Worm (Caenorhabditis elegans) whole organism, mixed stage, embryonic: ENCODE data around the gene F38A5.2.

Experiments
- blmp-1 ChIP-seq: fragments of 150-350 bp; optimal IDR thresholded peaks from 2 replicates; lab custom pipeline; 2014; ENCODE audit warnings: missing biosample characterization, missing genetic modification characterization
- elt-1 ChIP-seq: sonication (generic microtip); optimal IDR thresholded peaks from 2 replicates; lab custom pipeline; 2017; ENCODE audit warnings: missing genetic modification characterization, mild to moderate bottlenecking, missing compliant biosample characterization, antibody characterized with exemption, moderate library complexity, borderline replicate concordance; ENCODE audit not compliant: insufficient read depth
- elt-3 ChIP-seq: fragments of 150-350 bp; optimal IDR thresholded peaks from 2 replicates; lab custom pipeline; 2014; ENCODE audit warnings: missing biosample characterization, missing genetic modification characterization
- lin-13 ChIP-seq: fragments of 150-350 bp; optimal IDR thresholded peaks from 2 replicates; lab custom pipeline; 2014; ENCODE audit warnings: missing biosample characterization, missing genetic modification characterization
- lin-32 ChIP-seq: fragments of 200-800 bp; sonication (Bioruptor generic); optimal IDR thresholded peaks from 2 replicates; lab custom pipeline; 2018; ENCODE audit warnings: mild to moderate bottlenecking, missing genetic modification characterization, missing compliant biosample characterization
- lsy-2 ChIP-seq: fragments of 150-350 bp; optimal IDR thresholded peaks from 2 replicates; lab custom pipeline; 2014; ENCODE audit warnings: missing biosample characterization, missing genetic modification characterization
- nhr-12 ChIP-seq: fragments of 150-350 bp; optimal IDR thresholded peaks from 2 replicates; lab custom pipeline; 2014; ENCODE audit warnings: missing biosample characterization, missing genetic modification characterization
- nhr-28 ChIP-seq: fragments of 150-350 bp; optimal IDR thresholded peaks from 2 replicates; lab custom pipeline; 2014; ENCODE audit warnings: missing biosample characterization, missing genetic modification characterization
- unc-39 ChIP-seq: fragments of 150-350 bp; optimal IDR thresholded peaks from 2 replicates; lab custom pipeline; 2014; ENCODE audit warnings: missing biosample characterization, missing genetic modification characterization
- unc-62 ChIP-seq: fragments of 150-350 bp; optimal IDR thresholded peaks from 2 replicates; lab custom pipeline; 2014; ENCODE audit warnings: missing biosample characterization, missing genetic modification reagents, missing genetic modification characterization

- TF ChIP-seq elt-1 (tag; lab: Kevin White, UChicago) (no peak), nhr-28 (tag; lab: Kevin White, UChicago) (no peak), unc-62 (GFP tag; lab: Kevin White, UChicago) (no peak), elt-3 (no peak), nhr-12 (tag; lab: Kevin White, UChicago) (no peak), lsy-2 (tag; lab: Kevin White, UChicago) (no peak), unc-39 (no peak), lin-32 (GFP tag; lab: Kevin White, UChicago) (no peak), blmp-1 (tag; lab: Kevin White, UChicago) (no peak), lin-13 (tag; lab: Kevin White, UChicago) (no peak)
These were observed 38.2 kb upstream of the F38A5.2 start, which contains the start of gene C01B10.44 for ce11 chrIV:6623390-6623789.
